Comparison of ENCODE assay signal across 1 fruit fly cellular context in the genomic region with DNA sequence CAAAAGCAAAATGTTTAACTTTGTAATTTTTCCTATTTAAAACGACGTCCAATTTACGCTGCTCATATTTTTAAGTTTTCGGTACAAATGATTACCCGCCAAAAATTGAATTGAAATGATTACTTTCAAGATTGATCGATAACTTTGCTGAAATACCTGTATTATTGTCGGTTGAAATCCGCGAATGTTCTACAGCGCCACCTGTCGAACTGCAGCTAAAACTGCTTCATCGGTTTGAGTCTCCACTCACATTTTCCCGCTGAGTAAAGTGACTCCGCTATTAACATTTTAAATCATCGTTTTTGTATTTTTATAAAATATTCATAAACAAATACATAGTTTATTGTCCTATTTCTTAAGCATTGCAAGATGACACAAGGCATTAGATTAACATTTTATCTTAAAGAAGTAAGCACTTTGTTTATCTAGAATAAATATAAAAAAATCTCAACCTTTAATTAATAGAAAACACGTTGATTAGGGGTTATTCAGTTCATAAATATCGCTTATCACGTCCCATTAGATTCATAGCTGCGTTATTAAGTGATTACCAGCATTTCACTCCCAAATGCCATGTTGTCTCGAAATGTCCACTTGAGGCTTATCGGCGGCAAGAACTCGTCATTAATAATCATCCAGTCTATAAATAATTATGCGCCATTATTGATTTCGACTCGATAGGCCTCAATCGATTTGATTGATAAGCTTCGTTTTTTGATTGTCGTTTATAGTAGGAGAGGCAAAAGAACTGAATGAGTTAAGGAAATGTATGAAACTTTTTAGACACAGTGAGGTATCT.
A peak's percentile ranks its signal among the peaks of the same experiment; 100 is the strongest.
TF ChIP-seq lines count a peak whose summit lies in the region.

No protein-coding gene starts in this region.

TF ChIP-seq in whole organism, embryonic, 481 proteins besides CTCF, POLR2A, EP300 and RAD21 (continued from another document):
- TF ChIP-seq CG7786 (GFP tag; optimal IDR thresholded peaks at IDR 0.05; lab: Kevin White, UChicago) (no peak), ftz-f1 (GFP tag; optimal IDR thresholded peaks at IDR 0.05; lab: Kevin White, UChicago) (no peak), h (optimal IDR thresholded peaks at IDR 0.05; lab: Kevin White, UChicago) (no peak), CG2875 (GFP tag; optimal IDR thresholded peaks at IDR 0.05; lab: Kevin White, UChicago) (no peak), CG12942 (GFP tag; optimal IDR thresholded peaks at IDR 0.05; lab: Kevin White, UChicago) (no peak), CG12155 (GFP tag; optimal IDR thresholded peaks at IDR 0.05; lab: Kevin White, UChicago) (no peak), CG14860 (GFP tag; IDR thresholded peaks at IDR 0.05; lab: Robert Waterston, UW; ENCODE audit: partially characterized antibody) (0 out of 3 replicates have a peak, but pooled peaks have one; percentile 8), HLH54F (GFP tag; optimal IDR thresholded peaks at IDR 0.05; lab: Kevin White, UChicago) (no peak), tap (tag; optimal IDR thresholded peaks at IDR 0.05; lab: Kevin White, UChicago) (no peak), CG3163 (GFP tag; optimal IDR thresholded peaks at IDR 0.05; lab: Kevin White, UChicago) (no peak), wor (GFP tag; IDR thresholded peaks at IDR 0.05; lab: Robert Waterston, UW) (no peak), Adf1 (GFP tag; IDR thresholded peaks at IDR 0.05; lab: Robert Waterston, UW) (no peak), Hr78 (GFP tag; optimal IDR thresholded peaks at IDR 0.05; lab: Kevin White, UChicago) (no peak), CG13624 (GFP tag; optimal IDR thresholded peaks at IDR 0.05; lab: Kevin White, UChicago) (no peak), CG7271 (tag; optimal IDR thresholded peaks at IDR 0.05; lab: Kevin White, UChicago) (no peak), unc-4 (GFP tag; IDR thresholded peaks at IDR 0.05; lab: Robert Waterston, UW; ENCODE audit: partially characterized antibody) (peak; percentile 43; the same call in 1 of the 2 replicates), vnd (GFP tag; IDR thresholded peaks at IDR 0.05; lab: Robert Waterston, UW; ENCODE audit: partially characterized antibody) (0 out of 3 replicates have a peak, but pooled peaks have one; percentile 41), mam (GFP tag; optimal IDR thresholded peaks at IDR 0.05; lab: Kevin White, UChicago) (no peak), odd (GFP tag; optimal IDR thresholded peaks at IDR 0.05; lab: Kevin White, UChicago) (no peak), Lhr (GFP tag; optimal IDR thresholded peaks at IDR 0.05; lab: Kevin White, UChicago) (peak; percentile 12), ara (GFP tag; IDR thresholded peaks at IDR 0.05; lab: Robert Waterston, UW) (no peak), Xrp1 (GFP tag; IDR thresholded peaks at IDR 0.05; lab: Robert Waterston, UW) (peak; percentile 17; the same call in 1 of the 2 replicates), CG3726 (GFP tag; IDR thresholded peaks at IDR 0.05; lab: Robert Waterston, UW) (no peak), CG13123 (GFP tag; optimal IDR thresholded peaks at IDR 0.05; lab: Kevin White, UChicago) (no peak), CG17912 (GFP tag; optimal IDR thresholded peaks at IDR 0.05; lab: Kevin White, UChicago) (no peak), Hr39 (optimal IDR thresholded peaks at IDR 0.05; lab: Kevin White, UChicago) (no peak), chinmo (GFP tag; IDR thresholded peaks at IDR 0.05; lab: Robert Waterston, UW; ENCODE audit: partially characterized antibody) (no peak), trh (GFP tag; optimal IDR thresholded peaks at IDR 0.05; lab: Kevin White, UChicago) (no peak), zen (tag; optimal IDR thresholded peaks at IDR 0.05; lab: Kevin White, UChicago) (peak; percentile 1), knrl (GFP tag; IDR thresholded peaks at IDR 0.05; lab: Robert Waterston, UW; ENCODE audit: partially characterized antibody) (peak; percentile 32; the same call in 1 of the 3 replicates), Hey (tag; optimal IDR thresholded peaks at IDR 0.05; lab: Kevin White, UChicago) (no peak), tx (GFP tag; optimal IDR thresholded peaks at IDR 0.05; lab: Kevin White, UChicago) (no peak), fu2 (GFP tag; optimal IDR thresholded peaks at IDR 0.05; lab: Kevin White, UChicago) (no peak), sob (GFP tag; IDR thresholded peaks at IDR 0.05; lab: Robert Waterston, UW) (peak; percentile 45; the same call in 1 of the 2 replicates), da (GFP tag; optimal IDR thresholded peaks at IDR 0.05; lab: Kevin White, UChicago) (no peak), CG16815 (GFP tag; optimal IDR thresholded peaks at IDR 0.05; lab: Kevin White, UChicago) (no peak), CG8359 (GFP tag; optimal IDR thresholded peaks at IDR 0.05; lab: Kevin White, UChicago; ENCODE audit: borderline replicate concordance) (no peak), chif (GFP tag; optimal IDR thresholded peaks at IDR 0.05; lab: Kevin White, UChicago) (no peak), CG11560 (tag; IDR thresholded peaks at IDR 0.05; lab: Robert Waterston, UW) (peak; percentile 75; the same call in 2 of the 3 replicates)
